Worm (Caenorhabditis elegans): ENCODE results near the gene C02C6.14.

DNA sequence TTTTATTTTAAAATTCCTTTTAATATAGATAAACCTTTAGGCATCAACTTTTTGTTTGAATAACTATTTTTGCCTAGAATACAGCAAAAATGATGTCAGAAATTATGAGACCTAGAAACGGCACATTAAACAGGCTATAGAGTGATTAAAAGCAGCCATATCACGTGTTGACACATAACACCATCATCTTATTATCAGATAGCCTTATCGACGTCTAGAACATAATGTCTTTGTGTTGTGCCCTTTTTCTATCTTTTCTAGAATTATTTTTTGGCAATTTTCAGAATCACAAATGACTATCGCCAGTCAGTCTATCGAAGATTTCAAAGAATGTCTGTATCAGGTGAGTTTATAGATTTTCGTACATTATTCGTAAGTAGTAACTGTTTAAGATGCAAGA, 43.3 kb upstream of the C02C6.14 start:
- TF ChIP-seq hlh-12 (tag; optimal IDR thresholded peaks at IDR 0.05), result no peak
- TF ChIP-seq C06A6.2 (GFP tag; conservative IDR thresholded peaks at IDR 0.05), result no peak
- no peak for TF ChIP-seq tbp1 (GFP tag; optimal IDR thresholded peaks at IDR 0.05)
- no peak for TF ChIP-seq madf-6 (GFP tag; IDR thresholded peaks at IDR 0.05)
- no peak for TF ChIP-seq zim-3 (tag; optimal IDR thresholded peaks at IDR 0.05)
- TF ChIP-seq ekl-4 (GFP tag; IDR thresholded peaks at IDR 0.05), result no peak
- no peak for TF ChIP-seq dpl-1 (GFP tag; optimal IDR thresholded peaks at IDR 0.05)
- TF ChIP-seq madf-3 (GFP tag; IDR thresholded peaks at IDR 0.05), result no peak
- TF ChIP-seq pha-4 (tag; optimal IDR thresholded peaks at IDR 0.05), result no peak

Measured in whole organism, young adult.